Fruit fly (Drosophila melanogaster) whole organism, embryonic: Measurements from ENCODE around the gene CG46463.

Experiments
- CG10274 ChIP-seq: fragments of 200-800 bp; sonication (Bioruptor generic); optimal IDR thresholded peaks from 3 replicates; lab custom pipeline; 2017; ENCODE audit warnings: missing biosample characterization, mild to moderate bottlenecking, missing genetic modification characterization
- CG12299 ChIP-seq: fragments of 200-800 bp; sonication (Bioruptor generic); optimal IDR thresholded peaks from 2 replicates; lab custom pipeline; 2018; ENCODE audit warnings: missing biosample characterization, mild to moderate bottlenecking, missing genetic modification characterization
- CG13894 ChIP-seq: fragments of 200-800 bp; sonication (Bioruptor generic); optimal IDR thresholded peaks from 3 replicates; lab custom pipeline; 2018; ENCODE audit warnings: missing biosample characterization, mild to moderate bottlenecking, missing genetic modification characterization, moderate library complexity
- CG14667 ChIP-seq: fragments of 200-800 bp; sonication (Bioruptor generic); IDR thresholded peaks from 2 replicates; pipeline ENCODE4 v1.3.6; 2022; ENCODE audit warnings: missing biosample characterization, missing genetic modification characterization
- CG15073 ChIP-seq: fragments of 200-800 bp; sonication (Bioruptor generic); optimal IDR thresholded peaks from 2 replicates; lab custom pipeline; 2016; ENCODE audit warnings: missing biosample characterization, missing genetic modification characterization
- CG17361 ChIP-seq: fragments of 200-800 bp; sonication (Bioruptor generic); IDR thresholded peaks from 3 replicates; pipeline ENCODE4 v1.3.6; 2022; ENCODE audit warnings: missing biosample characterization, missing genetic modification characterization
- CG18599 ChIP-seq: fragments of 200-800 bp; sonication (Bioruptor generic); optimal IDR thresholded peaks from 3 replicates; lab custom pipeline; 2017; ENCODE audit warnings: missing biosample characterization, missing genetic modification characterization, mild to moderate bottlenecking, moderate library complexity, missing genetic modification reagents
- CG18619 ChIP-seq: fragments of 200-800 bp; sonication (Bioruptor generic); optimal IDR thresholded peaks from 3 replicates; lab custom pipeline; 2017; ENCODE audit warnings: missing biosample characterization, mild to moderate bottlenecking, missing genetic modification characterization
- CG2120 ChIP-seq: fragments of 200-800 bp; sonication (Bioruptor generic); optimal IDR thresholded peaks from 3 replicates; lab custom pipeline; 2016; ENCODE audit warnings: missing biosample characterization, missing genetic modification characterization
- CG2712 ChIP-seq: fragments of 200-800 bp; optimal IDR thresholded peaks from 3 replicates; lab custom pipeline; 2019; ENCODE audit warnings: missing biosample characterization, mild to moderate bottlenecking, missing genetic modification characterization, moderate library complexity
- CG3281 ChIP-seq: fragments of 200-800 bp; sonication (Bioruptor generic); optimal IDR thresholded peaks from 3 replicates; lab custom pipeline; 2017; ENCODE audit warnings: missing biosample characterization, mild to moderate bottlenecking, missing genetic modification characterization
- CG3407 ChIP-seq: fragments of 200-800 bp; sonication (Bioruptor generic); optimal IDR thresholded peaks from 2 replicates; lab custom pipeline; 2018; ENCODE audit warnings: missing biosample characterization, mild to moderate bottlenecking, missing genetic modification characterization
- CG34376 ChIP-seq: fragments of 200-800 bp; sonication (Bioruptor generic); optimal IDR thresholded peaks from 2 replicates; lab custom pipeline; 2018; ENCODE audit warnings: missing biosample characterization, mild to moderate bottlenecking, missing genetic modification characterization
- CG34422 ChIP-seq: fragments of 200-800 bp; sonication (Bioruptor generic); IDR thresholded peaks from 3 replicates; pipeline ENCODE4 v1.3.6; 2022; ENCODE audit warnings: missing biosample characterization, missing genetic modification characterization
- CG3726 ChIP-seq: fragments of 200-800 bp; sonication (Bioruptor generic); IDR thresholded peaks from 3 replicates; pipeline ENCODE4, ENCODE4 v1.3.6; 2022; ENCODE audit warnings: missing biosample characterization, missing genetic modification characterization
- CG5245 ChIP-seq: fragments of 200-800 bp; sonication (Bioruptor generic); optimal IDR thresholded peaks from 3 replicates; lab custom pipeline; 2016; ENCODE audit warnings: missing biosample characterization, missing genetic modification characterization
- CG5953 ChIP-seq: fragments of 200-800 bp; sonication (Bioruptor generic); IDR thresholded peaks from 2 replicates; pipeline ENCODE4 v1.3.6; 2022; ENCODE audit warnings: missing biosample characterization, missing genetic modification characterization
- CG6654 ChIP-seq: fragments of 200-800 bp; sonication (Bioruptor generic); optimal IDR thresholded peaks from 2 replicates; lab custom pipeline; 2017; ENCODE audit warnings: missing biosample characterization, mild to moderate bottlenecking, missing genetic modification characterization
- CG6765 ChIP-seq: fragments of 200-800 bp; sonication (Bioruptor generic); optimal IDR thresholded peaks from 3 replicates; lab custom pipeline; 2017; ENCODE audit warnings: missing biosample characterization, mild to moderate bottlenecking, missing genetic modification characterization
- CG8281 ChIP-seq: fragments of 200-800 bp; sonication (Bioruptor generic); optimal IDR thresholded peaks from 2 replicates; lab custom pipeline; 2018; ENCODE audit warnings: missing biosample characterization, mild to moderate bottlenecking, missing genetic modification characterization, moderate library complexity
- CG8290 ChIP-seq, 3 experiments: fragments of 200-800 bp; sonication (Bioruptor generic); optimal IDR thresholded peaks; 2 replicates each; lab custom pipeline; 2016 to 2019; ENCODE audit warnings: missing biosample characterization in 3 of 3, missing genetic modification characterization in 3 of 3, mild to moderate bottlenecking in 2 of 3, moderate library complexity in 1 of 3
- CG9215 ChIP-seq: fragments of 200-800 bp; sonication (Bioruptor generic); IDR thresholded peaks from 2 replicates; pipeline ENCODE4 v1.3.6; 2022; ENCODE audit warnings: missing biosample characterization, missing genetic modification characterization
- CTCF ChIP-seq: fragments of 200-800 bp; sonication (Bioruptor generic); optimal IDR thresholded peaks from 2 replicates; lab custom pipeline; 2017; ENCODE audit warnings: missing biosample characterization, mild to moderate bottlenecking, missing genetic modification characterization, moderate library complexity
- HLH54F ChIP-seq: fragments of 200-800 bp; sonication (Bioruptor generic); optimal IDR thresholded peaks from 3 replicates; lab custom pipeline; 2016; ENCODE audit warnings: missing biosample characterization, missing genetic modification characterization
- Hmx ChIP-seq: fragments of 200-800 bp; sonication (Bioruptor generic); optimal IDR thresholded peaks from 2 replicates; lab custom pipeline; 2016; ENCODE audit warnings: missing biosample characterization, missing genetic modification characterization
- Hr3 ChIP-seq: fragments of 200-800 bp; sonication (Bioruptor generic); optimal IDR thresholded peaks from 3 replicates; lab custom pipeline; 2016; ENCODE audit warnings: missing biosample characterization, missing genetic modification characterization
- Hr51 ChIP-seq, 2 experiments: fragments of 200-800 bp; sonication (Bioruptor generic); optimal IDR thresholded peaks; 2 replicates in 1 of 2; 3 replicates in 1 of 2; lab custom pipeline; 2016 to 2018; ENCODE audit warnings: missing biosample characterization in 2 of 2, missing genetic modification characterization in 2 of 2, mild to moderate bottlenecking in 1 of 2, moderate library complexity in 1 of 2
- Max ChIP-seq: fragments of 200-800 bp; sonication (Bioruptor generic); optimal IDR thresholded peaks from 2 replicates; lab custom pipeline; 2016; ENCODE audit warnings: missing biosample characterization, mild to moderate bottlenecking, missing genetic modification characterization
- Myb ChIP-seq: fragments of 200-800 bp; sonication (Bioruptor generic); optimal IDR thresholded peaks from 2 replicates; lab custom pipeline; 2016; ENCODE audit warnings: missing biosample characterization, missing genetic modification characterization
- Side ChIP-seq: fragments of 200-800 bp; sonication (Bioruptor generic); optimal IDR thresholded peaks from 2 replicates; lab custom pipeline; 2016; ENCODE audit warnings: missing biosample characterization, missing genetic modification characterization
- Ssrp ChIP-seq: fragments of 200-800 bp; sonication (Bioruptor generic); optimal IDR thresholded peaks from 2 replicates; lab custom pipeline; 2018; ENCODE audit warnings: missing biosample characterization, mild to moderate bottlenecking, missing genetic modification characterization, moderate library complexity
- ab ChIP-seq: fragments of 200-800 bp; sonication (Bioruptor generic); optimal IDR thresholded peaks from 2 replicates; lab custom pipeline; 2016; ENCODE audit warnings: missing biosample characterization, missing genetic modification characterization
- cato ChIP-seq: fragments of 200-800 bp; sonication (Bioruptor generic); optimal IDR thresholded peaks from 2 replicates; lab custom pipeline; 2016; ENCODE audit warnings: missing biosample characterization, missing genetic modification characterization, borderline replicate concordance
- chinmo ChIP-seq: fragments of 200-800 bp; sonication (Bioruptor generic); IDR thresholded peaks from 4 replicates; pipeline ENCODE4 v1.3.6; 2022; ENCODE audit warnings: missing biosample characterization, missing genetic modification characterization; ENCODE audit not compliant: partially characterized antibody
- dm ChIP-seq: fragments of 200-800 bp; sonication (Bioruptor generic); optimal IDR thresholded peaks from 3 replicates; lab custom pipeline; 2016; ENCODE audit warnings: missing biosample characterization, missing genetic modification characterization
- gem ChIP-seq: fragments of 200-800 bp; sonication (Bioruptor generic); optimal IDR thresholded peaks from 2 replicates; lab custom pipeline; 2019; ENCODE audit warnings: missing biosample characterization, mild to moderate bottlenecking, missing genetic modification characterization, moderate library complexity
- grau ChIP-seq: fragments of 200-800 bp; optimal IDR thresholded peaks from 3 replicates; lab custom pipeline; 2019; ENCODE audit warnings: missing biosample characterization, mild to moderate bottlenecking, missing genetic modification characterization, moderate library complexity
- gro ChIP-seq: fragments of 200-800 bp; sonication (Bioruptor generic); optimal IDR thresholded peaks from 2 replicates; lab custom pipeline; 2016; ENCODE audit warnings: missing biosample characterization, missing genetic modification characterization
- kni ChIP-seq: fragments of 200-800 bp; sonication (Bioruptor generic); optimal IDR thresholded peaks from 3 replicates; lab custom pipeline; 2017; ENCODE audit warnings: mild to moderate bottlenecking, missing biosample characterization, missing genetic modification reagents, missing genetic modification characterization
- lilli ChIP-seq: fragments of 200-800 bp; sonication (Bioruptor generic); optimal IDR thresholded peaks from 3 replicates; lab custom pipeline; 2016; ENCODE audit warnings: missing biosample characterization, missing genetic modification characterization
- odd ChIP-seq: fragments of 200-800 bp; sonication (Bioruptor generic); optimal IDR thresholded peaks from 2 replicates; lab custom pipeline; 2017; ENCODE audit warnings: missing biosample characterization, mild to moderate bottlenecking, missing genetic modification characterization
- org-1 ChIP-seq: fragments of 200-800 bp; sonication (Bioruptor generic); optimal IDR thresholded peaks from 2 replicates; lab custom pipeline; 2017; ENCODE audit warnings: missing biosample characterization, missing genetic modification characterization
- pita ChIP-seq: fragments of 200-800 bp; sonication (Bioruptor generic); optimal IDR thresholded peaks from 2 replicates; lab custom pipeline; 2017; ENCODE audit warnings: missing biosample characterization, mild to moderate bottlenecking, missing genetic modification characterization
- pros ChIP-seq: fragments of 200-800 bp; sonication (Bioruptor generic); optimal IDR thresholded peaks from 3 replicates; lab custom pipeline; 2019; ENCODE audit warnings: missing biosample characterization, mild to moderate bottlenecking, missing genetic modification characterization, moderate library complexity
- pum ChIP-seq: fragments of 200-800 bp; sonication (Bioruptor generic); optimal IDR thresholded peaks from 2 replicates; lab custom pipeline; 2016; ENCODE audit warnings: missing biosample characterization, missing genetic modification characterization
- schlank ChIP-seq: fragments of 200-800 bp; sonication (Bioruptor generic); optimal IDR thresholded peaks from 2 replicates; lab custom pipeline; 2018; ENCODE audit warnings: missing biosample characterization, mild to moderate bottlenecking, missing genetic modification characterization
- scrt ChIP-seq: fragments of 200-800 bp; sonication (Bioruptor generic); optimal IDR thresholded peaks from 2 replicates; lab custom pipeline; 2018; ENCODE audit warnings: missing biosample characterization, mild to moderate bottlenecking, missing genetic modification characterization, moderate library complexity
- tgo ChIP-seq: fragments of 200-800 bp; sonication (Bioruptor generic); IDR thresholded peaks from 3 replicates; pipeline ENCODE4 v1.3.6; 2022; ENCODE audit warnings: missing biosample characterization, missing genetic modification characterization
- ttk ChIP-seq: fragments of 200-800 bp; sonication (Bioruptor generic); IDR thresholded peaks from 2 replicates; pipeline ENCODE4 v2.1.2; 2022; ENCODE audit warnings: missing biosample characterization, missing genetic modification characterization
- vnd ChIP-seq: fragments of 200-800 bp; sonication (Bioruptor generic); IDR thresholded peaks from 3 replicates; pipeline ENCODE4 v1.3.6; 2022; ENCODE audit warnings: missing biosample characterization, missing genetic modification characterization; ENCODE audit not compliant: partially characterized antibody
- zen2 ChIP-seq: fragments of 200-800 bp; sonication (Bioruptor generic); IDR thresholded peaks from 3 replicates; pipeline ENCODE4 v1.3.6; 2022; ENCODE audit warnings: missing biosample characterization, missing genetic modification characterization; ENCODE audit not compliant: partially characterized antibody

CG46463 gene

dm6 chr3L:3411699-3412098, 49.4 kb upstream of the CG46463 start (continued):
- TF ChIP-seq pum (GFP tag; lab: Kevin White, UChicago), result no peak
- TF ChIP-seq CG3726 (GFP tag; lab: Robert Waterston, UW), result no peak
- TF ChIP-seq HLH54F (GFP tag; lab: Kevin White, UChicago), result no peak
- TF ChIP-seq CG13894 (tag; lab: Kevin White, UChicago), result no peak
- TF ChIP-seq zen2 (GFP tag; lab: Robert Waterston, UW), result peak; percentile 47; the same call in 2 of the 3 replicates
- TF ChIP-seq gem, result peak; percentile 42
- no peak for TF ChIP-seq kni (GFP tag; lab: Kevin White, UChicago)
- TF ChIP-seq pita (GFP tag; lab: Kevin White, UChicago), result no peak
- peak; percentile 70 for TF ChIP-seq CG2120 (GFP tag; lab: Kevin White, UChicago)
- TF ChIP-seq CG2712 (tag; lab: Kevin White, UChicago), result peak; percentile 1
- TF ChIP-seq org-1 (GFP tag; lab: Kevin White, UChicago), result peak; percentile 40
- TF ChIP-seq CG18619 (GFP tag; lab: Kevin White, UChicago), result no peak
- no peak for TF ChIP-seq CG14667
- no peak for TF ChIP-seq CG5953 (GFP tag; lab: Robert Waterston, UW)
- TF ChIP-seq CG12299, result no peak
- no peak for TF ChIP-seq schlank
- no peak for TF ChIP-seq CG6765 (GFP tag; lab: Kevin White, UChicago)
- no peak for TF ChIP-seq pros
- TF ChIP-seq ttk (GFP tag; lab: Robert Waterston, UW), result no peak
- TF ChIP-seq CG17361 (GFP tag; lab: Robert Waterston, UW), result 0 out of 3 replicates have a peak, but pooled peaks have one; percentile 10
- TF ChIP-seq CTCF (GFP tag; lab: Kevin White, UChicago), result no peak
- no peak for TF ChIP-seq CG34422 (GFP tag; lab: Robert Waterston, UW)
- TF ChIP-seq ab (GFP tag; lab: Kevin White, UChicago), result no peak
- TF ChIP-seq CG6654 (GFP tag; lab: Kevin White, UChicago), result no peak
- no peak for TF ChIP-seq odd (GFP tag; lab: Kevin White, UChicago)
- peak; percentile 10 for TF ChIP-seq gro (GFP tag; lab: Kevin White, UChicago)
- 0 out of 3 replicates have a peak, but pooled peaks have one; percentile 29 for TF ChIP-seq tgo (GFP tag; lab: Robert Waterston, UW)
- no peak for TF ChIP-seq Hmx (GFP tag; lab: Kevin White, UChicago)
- TF ChIP-seq Ssrp (tag; lab: Kevin White, UChicago), result no peak
- TF ChIP-seq CG10274 (GFP tag; lab: Kevin White, UChicago), result no peak
- TF ChIP-seq dm (GFP tag; lab: Kevin White, UChicago), result no peak
- TF ChIP-seq chinmo (GFP tag; lab: Robert Waterston, UW), result no peak
- TF ChIP-seq Side (GFP tag; lab: Kevin White, UChicago), result no peak
- TF ChIP-seq Hr3 (GFP tag; lab: Kevin White, UChicago), result no peak
- peak; percentile 21 for TF ChIP-seq CG34376
- TF ChIP-seq Max (GFP tag; lab: Kevin White, UChicago), result no peak
- no peak for TF ChIP-seq cato (GFP tag; lab: Kevin White, UChicago)
- TF ChIP-seq CG8281 (tag; lab: Kevin White, UChicago), result no peak
- TF ChIP-seq CG5245, result no peak
- TF ChIP-seq CG8290 (GFP tag; optimal IDR thresholded peaks at IDR 0.05; lab: Kevin White, UChicago), result no peak
- no peak for TF ChIP-seq CG8290 (tag; optimal IDR thresholded peaks at IDR 0.05; lab: Kevin White, UChicago)
- TF ChIP-seq Myb (GFP tag; lab: Kevin White, UChicago), result no peak
- TF ChIP-seq CG3281 (GFP tag; lab: Kevin White, UChicago), result peak; percentile 61
- peak; percentile 38; the same call in 1 of the 2 replicates for TF ChIP-seq CG9215 (GFP tag; lab: Robert Waterston, UW)
- TF ChIP-seq grau (tag; lab: Kevin White, UChicago), result peak; percentile 52
- peak in 1 of 2 experiments; percentile 66 for TF ChIP-seq Hr51 (GFP tag; optimal IDR thresholded peaks at IDR 0.05; lab: Kevin White, UChicago)
- peak; percentile 29 for TF ChIP-seq scrt
- TF ChIP-seq CG18599 (GFP tag; lab: Kevin White, UChicago), result peak; percentile 80
- TF ChIP-seq lilli (GFP tag; lab: Kevin White, UChicago), result peak; percentile 50
- no peak for TF ChIP-seq CG15073
- TF ChIP-seq vnd (GFP tag; lab: Robert Waterston, UW), result no peak
- no peak for TF ChIP-seq CG3407 (GFP tag; lab: Kevin White, UChicago)
